Worm (Caenorhabditis elegans) whole organism, late embryonic: Measurements from ENCODE around the gene ugt-21.

Experiments
- K09A11.1 ChIP-seq: sonication (generic microtip); optimal IDR thresholded peaks from 2 replicates; lab custom pipeline; 2017; ENCODE audit warnings: antibody characterized with exemption, mild to moderate bottlenecking, missing genetic modification characterization, missing compliant biosample characterization; ENCODE audit not compliant: insufficient read depth
- T23F11.4 ChIP-seq: fragments of 200-800 bp; sonication (Bioruptor generic); optimal IDR thresholded peaks from 2 replicates; lab custom pipeline; 2018; ENCODE audit warnings: mild to moderate bottlenecking, missing genetic modification characterization, missing compliant biosample characterization
- Y22D7AL.16 ChIP-seq: sonication (generic microtip); optimal IDR thresholded peaks from 2 replicates; lab custom pipeline; 2016; ENCODE audit warnings: missing genetic modification characterization, missing compliant biosample characterization
- ahr-1 ChIP-seq: sonication (generic microtip); optimal IDR thresholded peaks from 2 replicates; lab custom pipeline; 2016; ENCODE audit warnings: missing genetic modification characterization, missing compliant biosample characterization
- ama-1 ChIP-seq: fragments of 150-350 bp; optimal IDR thresholded peaks from 2 replicates; lab custom pipeline; 2014
- ceh-14 ChIP-seq: sonication (generic microtip); optimal IDR thresholded peaks from 2 replicates; lab custom pipeline; 2016; ENCODE audit warnings: missing genotype, missing genetic modification characterization, missing compliant biosample characterization
- ceh-22 ChIP-seq: sonication (generic microtip); optimal IDR thresholded peaks from 2 replicates; lab custom pipeline; 2017; ENCODE audit warnings: missing biosample characterization, missing genetic modification characterization
- ceh-30 ChIP-seq: fragments of 150-350 bp; optimal IDR thresholded peaks from 2 replicates; lab custom pipeline; 2014; ENCODE audit warnings: missing biosample characterization, missing genetic modification characterization
- ceh-31 ChIP-seq: sonication (generic microtip); optimal IDR thresholded peaks from 2 replicates; lab custom pipeline; 2016; ENCODE audit warnings: missing genetic modification characterization, missing compliant biosample characterization
- ceh-45 ChIP-seq: fragments of 200-800 bp; sonication (Bioruptor generic); IDR thresholded peaks from 2 replicates; pipeline ENCODE4 v1.3.6; 2022; ENCODE audit warnings: missing genetic modification reagents, missing genetic modification characterization, missing compliant biosample characterization
- ceh-48 ChIP-seq: sonication (generic microtip); optimal IDR thresholded peaks from 2 replicates; lab custom pipeline; 2016; ENCODE audit warnings: missing genetic modification characterization, inconsistent platforms, missing compliant biosample characterization
- dmd-4 ChIP-seq: sonication (generic microtip); optimal IDR thresholded peaks from 2 replicates; lab custom pipeline; 2016; ENCODE audit warnings: borderline replicate concordance, missing genetic modification characterization, missing compliant biosample characterization
- elt-2 ChIP-seq: sonication (generic microtip); optimal IDR thresholded peaks from 2 replicates; lab custom pipeline; 2016; ENCODE audit warnings: missing genetic modification reagents, missing genetic modification characterization, missing compliant biosample characterization
- elt-4 ChIP-seq: sonication (generic microtip); optimal IDR thresholded peaks from 2 replicates; lab custom pipeline; 2016; ENCODE audit warnings: missing genetic modification characterization, missing compliant biosample characterization
- fkh-10 ChIP-seq: fragments of 150-350 bp; optimal IDR thresholded peaks from 2 replicates; lab custom pipeline; 2014; ENCODE audit warnings: missing biosample characterization, missing genetic modification reagents, missing genetic modification characterization
- hlh-15 ChIP-seq: sonication (generic microtip); optimal IDR thresholded peaks from 2 replicates; lab custom pipeline; 2016; ENCODE audit warnings: missing genetic modification characterization, missing compliant biosample characterization
- hlh-30 ChIP-seq: sonication (generic microtip); optimal IDR thresholded peaks from 2 replicates; lab custom pipeline; 2017; ENCODE audit warnings: antibody characterized with exemption, missing genetic modification characterization, missing compliant biosample characterization; ENCODE audit not compliant: insufficient read depth
- hlh-6 ChIP-seq: sonication (generic microtip); optimal IDR thresholded peaks from 2 replicates; lab custom pipeline; 2016; ENCODE audit warnings: missing genotype, missing genetic modification characterization, missing compliant biosample characterization
- hlh-8 ChIP-seq: sonication (generic microtip); optimal IDR thresholded peaks from 2 replicates; lab custom pipeline; 2016; ENCODE audit warnings: missing genotype, missing genetic modification characterization, missing compliant biosample characterization
- lin-11 ChIP-seq: fragments of 200-800 bp; sonication (Bioruptor generic); optimal IDR thresholded peaks from 2 replicates; lab custom pipeline; 2018; ENCODE audit warnings: mild to moderate bottlenecking, missing genetic modification characterization, missing compliant biosample characterization
- madf-2 ChIP-seq: sonication (generic microtip); optimal IDR thresholded peaks from 2 replicates; lab custom pipeline; 2017; ENCODE audit warnings: missing genetic modification characterization, missing compliant biosample characterization
- nfya-1 ChIP-seq: sonication (generic microtip); optimal IDR thresholded peaks from 2 replicates; lab custom pipeline; 2017; ENCODE audit warnings: missing genetic modification characterization, mild to moderate bottlenecking, missing compliant biosample characterization, antibody characterized with exemption, moderate library complexity
- nhr-232 ChIP-seq: sonication (generic microtip); optimal IDR thresholded peaks from 2 replicates; lab custom pipeline; 2016; ENCODE audit warnings: missing genetic modification characterization, missing compliant biosample characterization
- npax-4 ChIP-seq: sonication (generic microtip); optimal IDR thresholded peaks from 2 replicates; lab custom pipeline; 2016; ENCODE audit warnings: missing genetic modification characterization, missing compliant biosample characterization
- pag-3 ChIP-seq: sonication (generic microtip); optimal IDR thresholded peaks from 2 replicates; lab custom pipeline; 2016; ENCODE audit warnings: missing compliant biosample characterization, missing genetic modification characterization, borderline replicate concordance
- pat-9 ChIP-seq: fragments of 200-800 bp; sonication (Bioruptor generic); optimal IDR thresholded peaks from 2 replicates; lab custom pipeline; 2018; ENCODE audit warnings: mild to moderate bottlenecking, missing genetic modification characterization, moderate library complexity, missing compliant biosample characterization
- pha-2 ChIP-seq: sonication (generic microtip); optimal IDR thresholded peaks from 2 replicates; lab custom pipeline; 2017; ENCODE audit warnings: mild to moderate bottlenecking, missing genetic modification characterization, missing compliant biosample characterization
- pqm-1 ChIP-seq: sonication (generic microtip); optimal IDR thresholded peaks from 2 replicates; lab custom pipeline; 2016; ENCODE audit warnings: missing genetic modification characterization, missing compliant biosample characterization
- pros-1 ChIP-seq: fragments of 150-350 bp; optimal IDR thresholded peaks from 2 replicates; lab custom pipeline; 2014; ENCODE audit warnings: missing biosample characterization, missing genetic modification reagents, missing genetic modification characterization
- sox-2 ChIP-seq: fragments of 200-800 bp; sonication (Bioruptor generic); IDR thresholded peaks from 2 replicates; pipeline ENCODE4 v1.3.6; 2022; ENCODE audit warnings: missing genetic modification reagents, missing genetic modification characterization, missing compliant biosample characterization
- syd-9 ChIP-seq: sonication (generic microtip); optimal IDR thresholded peaks from 2 replicates; lab custom pipeline; 2016; ENCODE audit warnings: mild to moderate bottlenecking, missing genetic modification characterization, moderate library complexity, missing compliant biosample characterization
- tbx-2 ChIP-seq: sonication (generic microtip); optimal IDR thresholded peaks from 2 replicates; lab custom pipeline; 2016; ENCODE audit warnings: missing genetic modification characterization, missing compliant biosample characterization
- tbx-7 ChIP-seq: sonication (generic microtip); optimal IDR thresholded peaks from 2 replicates; lab custom pipeline; 2016; ENCODE audit warnings: missing genotype, missing genetic modification characterization, missing compliant biosample characterization
- unc-55 ChIP-seq: sonication (generic microtip); optimal IDR thresholded peaks from 2 replicates; lab custom pipeline; 2017; ENCODE audit warnings: missing biosample characterization, missing genetic modification reagents, missing genetic modification characterization
- unc-86 ChIP-seq: sonication (generic microtip); optimal IDR thresholded peaks from 2 replicates; lab custom pipeline; 2016; ENCODE audit warnings: missing genetic modification characterization, missing compliant biosample characterization
- ztf-16 ChIP-seq: sonication (generic microtip); optimal IDR thresholded peaks from 2 replicates; lab custom pipeline; 2017; ENCODE audit warnings: missing genetic modification characterization, missing compliant biosample characterization

The ugt-21 gene

ce11 chrIV:9485040-9485439 lies 15.1 kb upstream of the ugt-21 start, which contains the start of gene gadr-2:
Gene gadr-2 (minus strand): TSS chrIV:9485140.
- no peak for TF ChIP-seq ztf-16 (tag; lab: Kevin White, UChicago)
- no peak for TF ChIP-seq K09A11.1 (tag; lab: Kevin White, UChicago)
- no peak for TF ChIP-seq pqm-1 (tag; lab: Kevin White, UChicago)
- no peak for TF ChIP-seq hlh-6 (tag; lab: Kevin White, UChicago)
- no peak for TF ChIP-seq hlh-15 (tag; lab: Kevin White, UChicago)
- no peak for TF ChIP-seq unc-55 (GFP tag; lab: Kevin White, UChicago)
- no peak for TF ChIP-seq sox-2 (GFP tag; lab: Robert Waterston, UW)
- TF ChIP-seq elt-4 (tag; lab: Kevin White, UChicago): no peak
- no peak for TF ChIP-seq tbx-2 (tag; lab: Kevin White, UChicago)
- no peak for TF ChIP-seq pag-3 (tag; lab: Kevin White, UChicago)
- no peak for TF ChIP-seq elt-2 (tag; lab: Kevin White, UChicago)
- no peak for TF ChIP-seq ceh-14 (tag; lab: Kevin White, UChicago)

ce11 chrIV:9485972-9486371 lies 14.1 kb upstream of the ugt-21 start, which contains the start of gene sru-2:
Gene sru-2 (plus strand): TSS chrIV:9486272.
- no peak for TF ChIP-seq ama-1
- TF ChIP-seq pat-9 (tag; lab: Kevin White, UChicago): no peak
- TF ChIP-seq madf-2 (tag; lab: Kevin White, UChicago): no peak
- no peak for TF ChIP-seq hlh-8
- TF ChIP-seq T23F11.4 (GFP tag; lab: Kevin White, UChicago): no peak
- no peak for TF ChIP-seq lin-11
- TF ChIP-seq hlh-30 (tag; lab: Kevin White, UChicago): no peak
- no peak for TF ChIP-seq pha-2 (tag; lab: Kevin White, UChicago)
- no peak for TF ChIP-seq ceh-30 (tag; lab: Kevin White, UChicago)
- no peak for TF ChIP-seq unc-86 (tag; lab: Kevin White, UChicago)
- TF ChIP-seq ceh-14 (tag; lab: Kevin White, UChicago): no peak
- TF ChIP-seq nhr-232 (tag; lab: Kevin White, UChicago): no peak
- no peak for TF ChIP-seq syd-9
- TF ChIP-seq npax-4: no peak
- no peak for TF ChIP-seq ceh-48 (tag; lab: Kevin White, UChicago)
- TF ChIP-seq elt-2 (tag; lab: Kevin White, UChicago): no peak
- no peak for TF ChIP-seq Y22D7AL.16 (tag; lab: Kevin White, UChicago)
- no peak for TF ChIP-seq pag-3 (tag; lab: Kevin White, UChicago)
- no peak for TF ChIP-seq nfya-1

ce11 chrIV:9486779-9487178 lies 13.3 kb upstream of the ugt-21 start:
- no peak for TF ChIP-seq hlh-15 (tag; lab: Kevin White, UChicago)
- TF ChIP-seq ceh-31: no peak
- no peak for TF ChIP-seq dmd-4 (tag; lab: Kevin White, UChicago)
- no peak for TF ChIP-seq madf-2 (tag; lab: Kevin White, UChicago)
- no peak for TF ChIP-seq tbx-2 (tag; lab: Kevin White, UChicago)
- no peak for TF ChIP-seq pros-1 (tag; lab: Kevin White, UChicago)
- no peak for TF ChIP-seq elt-4 (tag; lab: Kevin White, UChicago)
- TF ChIP-seq, all 69 proteins: peak for 0

- no peak for TF ChIP-seq ahr-1 (tag; lab: Kevin White, UChicago)
- TF ChIP-seq ceh-30 (tag; lab: Kevin White, UChicago): no peak
- TF ChIP-seq pat-9 (tag; lab: Kevin White, UChicago): no peak
- TF ChIP-seq ceh-45 (GFP tag; lab: Robert Waterston, UW): no peak
- no peak for TF ChIP-seq hlh-15 (tag; lab: Kevin White, UChicago)
- no peak for TF ChIP-seq unc-55 (GFP tag; lab: Kevin White, UChicago)
- TF ChIP-seq ceh-22 (tag; lab: Kevin White, UChicago): no peak
- TF ChIP-seq fkh-10: no peak
- TF ChIP-seq Y22D7AL.16 (tag; lab: Kevin White, UChicago): no peak
- TF ChIP-seq tbx-7 (tag; lab: Kevin White, UChicago): no peak
- no peak for TF ChIP-seq hlh-30 (tag; lab: Kevin White, UChicago)
- TF ChIP-seq ama-1: no peak
- TF ChIP-seq, all 69 proteins: peak for 0
These were observed 11.8 kb upstream of the ugt-21 start, which contains the start of gene sru-1 for ce11 chrIV:9488315-9488714. Gene sru-1 (plus strand): TSS chrIV:9488615.
